Worm (Caenorhabditis elegans): ENCODE data around the gene T03G11.10.

ce11 chrX:5197440-5197839 lies 26.5 kb upstream of the T03G11.10 start:
- TF ChIP-seq ref-1 (GFP tag; conservative IDR thresholded peaks at IDR 0.05) (no peak), tab-1 (GFP tag; IDR thresholded peaks at IDR 0.05) (no peak), klf-2 (GFP tag; conservative IDR thresholded peaks at IDR 0.05) (no peak), ztf-29 (GFP tag; IDR thresholded peaks at IDR 0.05) (no peak), flt-1 (GFP tag; IDR thresholded peaks at IDR 0.05) (no peak), T22C8.4 (GFP tag; IDR thresholded peaks at IDR 0.05) (no peak), ztf-23 (GFP tag; IDR thresholded peaks at IDR 0.05) (no peak), med-1 (GFP tag; optimal IDR thresholded peaks at IDR 0.05; ENCODE audit: insufficient read depth) (no peak)

All from whole organism, midembryonic.